Worm (Caenorhabditis elegans): ENCODE results near the gene F11E6.6.

- no peak for TF ChIP-seq him-1 (tag; optimal IDR thresholded peaks at IDR 0.05)
- TF ChIP-seq W03F9.2 (tag; optimal IDR thresholded peaks at IDR 0.05) = no peak
- TF ChIP-seq dao-5 (tag; optimal IDR thresholded peaks at IDR 0.05) = no peak
Observed at ce11 chrIV:17490679-17491078, 24.9 kb upstream of the F11E6.6 start, which contains the start of gene nas-6.

All from whole organism, L4/young adult.